Fruit fly (Drosophila melanogaster) whole organism, prepupa: ENCODE results near the gene CG14020.

Source experiments
- Blimp-1 ChIP-seq: fragments of 200-800 bp; sonication (Bioruptor generic); optimal IDR thresholded peaks from 3 replicates; lab custom pipeline; 2017; ENCODE audit warnings: missing biosample characterization, missing genetic modification characterization, mild to moderate bottlenecking, moderate library complexity, missing genetic modification reagents
- CG10669 ChIP-seq: fragments of 200-800 bp; sonication (Bioruptor generic); optimal IDR thresholded peaks from 3 replicates; lab custom pipeline; 2018; ENCODE audit warnings: missing biosample characterization, mild to moderate bottlenecking, missing genetic modification characterization, moderate library complexity
- CG11294 ChIP-seq: fragments of 200-800 bp; sonication (Bioruptor generic); IDR thresholded peaks from 2 replicates; pipeline ENCODE4 v1.3.6; 2022; ENCODE audit warnings: missing biosample characterization, missing genetic modification characterization
- CG11762 ChIP-seq: fragments of 200-800 bp; sonication (Bioruptor generic); optimal IDR thresholded peaks from 3 replicates; lab custom pipeline; 2016; ENCODE audit warnings: missing biosample characterization, missing genetic modification characterization; ENCODE audit not compliant: insufficient read depth
- CG11902 ChIP-seq: fragments of 200-800 bp; sonication (Bioruptor generic); optimal IDR thresholded peaks from 3 replicates; lab custom pipeline; 2016; ENCODE audit warnings: missing biosample characterization, missing genetic modification characterization
- CG15336 ChIP-seq: fragments of 200-800 bp; sonication (Bioruptor generic); IDR thresholded peaks from 2 replicates; pipeline ENCODE4 v1.3.6; 2022; ENCODE audit warnings: missing biosample characterization, missing genetic modification characterization
- CG3032 ChIP-seq: fragments of 200-800 bp; optimal IDR thresholded peaks from 2 replicates; lab custom pipeline; 2019; ENCODE audit warnings: missing biosample characterization, mild to moderate bottlenecking, missing genetic modification characterization, moderate library complexity
- CG31627 ChIP-seq: fragments of 200-800 bp; sonication (Bioruptor generic); optimal IDR thresholded peaks from 3 replicates; lab custom pipeline; 2016; ENCODE audit warnings: missing biosample characterization, missing genetic modification characterization
- CG32006 ChIP-seq: fragments of 200-800 bp; sonication (Bioruptor generic); optimal IDR thresholded peaks from 3 replicates; lab custom pipeline; 2017; ENCODE audit warnings: missing biosample characterization, mild to moderate bottlenecking, missing genetic modification characterization
- CG34406 ChIP-seq: fragments of 200-800 bp; sonication (Bioruptor generic); optimal IDR thresholded peaks from 3 replicates; lab custom pipeline; 2016; ENCODE audit warnings: missing biosample characterization, missing genetic modification characterization
- CG3919 ChIP-seq: fragments of 200-800 bp; sonication (Bioruptor generic); optimal IDR thresholded peaks from 3 replicates; lab custom pipeline; 2016; ENCODE audit warnings: missing biosample characterization, missing genetic modification characterization
- CG4318 ChIP-seq: fragments of 200-800 bp; sonication (Bioruptor generic); optimal IDR thresholded peaks from 3 replicates; lab custom pipeline; 2017; ENCODE audit warnings: missing biosample characterization, mild to moderate bottlenecking, missing genetic modification characterization
- CG6163 ChIP-seq: fragments of 200-800 bp; sonication (Bioruptor generic); IDR thresholded peaks from 3 replicates; pipeline ENCODE4 v1.3.6; 2022; ENCODE audit warnings: missing biosample characterization, missing genetic modification characterization
- CG6276 ChIP-seq: fragments of 200-800 bp; sonication (Bioruptor generic); optimal IDR thresholded peaks from 2 replicates; lab custom pipeline; 2017; ENCODE audit warnings: missing biosample characterization, mild to moderate bottlenecking, missing genetic modification characterization
- CG6792 ChIP-seq: fragments of 200-800 bp; sonication (Bioruptor generic); optimal IDR thresholded peaks from 3 replicates; lab custom pipeline; 2016; ENCODE audit warnings: missing biosample characterization, missing genetic modification characterization
- CG6808 ChIP-seq: fragments of 200-800 bp; sonication (Bioruptor generic); optimal IDR thresholded peaks from 3 replicates; lab custom pipeline; 2017; ENCODE audit warnings: missing biosample characterization, missing genetic modification characterization, mild to moderate bottlenecking, moderate library complexity, missing genetic modification reagents
- CG6854 ChIP-seq: fragments of 200-800 bp; sonication (Bioruptor generic); optimal IDR thresholded peaks from 2 replicates; lab custom pipeline; 2017; ENCODE audit warnings: missing biosample characterization, mild to moderate bottlenecking, missing genetic modification characterization
- CG7368 ChIP-seq: fragments of 200-800 bp; sonication (Bioruptor generic); optimal IDR thresholded peaks from 3 replicates; lab custom pipeline; 2016; ENCODE audit warnings: missing biosample characterization, missing genetic modification characterization
- CG8119 ChIP-seq: fragments of 200-800 bp; sonication (Bioruptor generic); IDR thresholded peaks from 3 replicates; pipeline ENCODE4 v1.3.6; 2022; ENCODE audit warnings: missing biosample characterization, missing genetic modification characterization
- CG8319 ChIP-seq: fragments of 200-800 bp; sonication (Bioruptor generic); optimal IDR thresholded peaks from 3 replicates; lab custom pipeline; 2016; ENCODE audit warnings: missing biosample characterization, missing genetic modification characterization
- CG8632 ChIP-seq: fragments of 200-800 bp; sonication (Bioruptor generic); optimal IDR thresholded peaks from 3 replicates; lab custom pipeline; 2016; ENCODE audit warnings: missing biosample characterization, missing genetic modification characterization
- Eip75B ChIP-seq: fragments of 200-800 bp; sonication (Bioruptor generic); optimal IDR thresholded peaks from 3 replicates; lab custom pipeline; 2016; ENCODE audit warnings: missing biosample characterization, missing genetic modification characterization
- Eip78C ChIP-seq: fragments of 200-800 bp; sonication (Bioruptor generic); peaks from one replicate; lab custom pipeline; 2016; ENCODE audit warnings: missing biosample characterization, missing genetic modification characterization
- Eip93F ChIP-seq: fragments of 200-800 bp; sonication (Bioruptor generic); optimal IDR thresholded peaks from 2 replicates; lab custom pipeline; 2016; ENCODE audit warnings: missing biosample characterization, mild to moderate bottlenecking, missing genetic modification characterization
- Ets96B ChIP-seq: fragments of 200-800 bp; optimal IDR thresholded peaks from 2 replicates; lab custom pipeline; 2019; ENCODE audit warnings: missing biosample characterization, mild to moderate bottlenecking, missing genetic modification characterization, moderate library complexity
- Gug ChIP-seq: fragments of 200-800 bp; sonication (Bioruptor generic); IDR thresholded peaks from 2 replicates; pipeline ENCODE4 v1.3.6; 2022; ENCODE audit warnings: missing biosample characterization, missing genetic modification characterization
- Hr38 ChIP-seq: sonication (Bioruptor generic); optimal IDR thresholded peaks from 2 replicates; lab custom pipeline; 2016; ENCODE audit warnings: missing biosample characterization, missing genetic modification characterization
- Hr39 ChIP-seq: fragments of 200-800 bp; sonication (Bioruptor generic); optimal IDR thresholded peaks from 2 replicates; lab custom pipeline; 2016; ENCODE audit warnings: missing biosample characterization, missing genetic modification characterization
- Lpt ChIP-seq: fragments of 200-800 bp; sonication (Bioruptor generic); optimal IDR thresholded peaks from 3 replicates; lab custom pipeline; 2016; ENCODE audit warnings: missing biosample characterization, missing genetic modification characterization
- Met ChIP-seq: fragments of 200-800 bp; sonication (Bioruptor generic); optimal IDR thresholded peaks from 3 replicates; lab custom pipeline; 2016; ENCODE audit warnings: missing biosample characterization, missing genetic modification characterization
- OdsH ChIP-seq: fragments of 200-800 bp; sonication (Bioruptor generic); optimal IDR thresholded peaks from 3 replicates; lab custom pipeline; 2016; ENCODE audit warnings: missing biosample characterization, missing genetic modification characterization
- Smox ChIP-seq: fragments of 200-800 bp; sonication (Bioruptor generic); optimal IDR thresholded peaks from 3 replicates; lab custom pipeline; 2016; ENCODE audit warnings: missing biosample characterization, missing genetic modification characterization
- Sox14 ChIP-seq: fragments of 200-800 bp; sonication (Bioruptor generic); optimal IDR thresholded peaks from 3 replicates; lab custom pipeline; 2016; ENCODE audit warnings: missing biosample characterization, missing genetic modification characterization
- Sox15 ChIP-seq: fragments of 200-800 bp; sonication (Bioruptor generic); optimal IDR thresholded peaks from 3 replicates; lab custom pipeline; 2016; ENCODE audit warnings: missing biosample characterization, missing genetic modification characterization
- achi ChIP-seq: fragments of 200-800 bp; sonication (Bioruptor generic); optimal IDR thresholded peaks from 3 replicates; lab custom pipeline; 2016; ENCODE audit warnings: missing biosample characterization, missing genetic modification characterization
- acj6 ChIP-seq: fragments of 200-800 bp; sonication (Bioruptor generic); optimal IDR thresholded peaks from 3 replicates; lab custom pipeline; 2016; ENCODE audit warnings: missing biosample characterization, missing genetic modification characterization
- cyc ChIP-seq: fragments of 200-800 bp; sonication (Bioruptor generic); optimal IDR thresholded peaks from 3 replicates; lab custom pipeline; 2016; ENCODE audit warnings: missing biosample characterization, missing genetic modification characterization
- dac ChIP-seq: fragments of 200-800 bp; sonication (Bioruptor generic); optimal IDR thresholded peaks from 2 replicates; lab custom pipeline; 2017; ENCODE audit warnings: missing biosample characterization, mild to moderate bottlenecking, missing genetic modification characterization
- dsx ChIP-seq: fragments of 200-800 bp; optimal IDR thresholded peaks from 3 replicates; lab custom pipeline; 2019; ENCODE audit warnings: missing biosample characterization, mild to moderate bottlenecking, missing genetic modification characterization, moderate library complexity; ENCODE audit not compliant: poor library complexity, severe bottlenecking
- eg ChIP-seq: fragments of 200-800 bp; sonication (Bioruptor generic); IDR thresholded peaks from 3 replicates; pipeline ENCODE4 v1.3.6; 2022; ENCODE audit warnings: missing biosample characterization, missing genetic modification characterization
- esn ChIP-seq: fragments of 200-800 bp; sonication (Bioruptor generic); optimal IDR thresholded peaks from 2 replicates; lab custom pipeline; 2016; ENCODE audit warnings: missing biosample characterization, mild to moderate bottlenecking, missing genetic modification characterization, moderate library complexity
- fd59A ChIP-seq: fragments of 200-800 bp; sonication (Bioruptor generic); optimal IDR thresholded peaks from 2 replicates; lab custom pipeline; 2017; ENCODE audit warnings: missing biosample characterization, mild to moderate bottlenecking, missing genetic modification characterization, missing genetic modification reagents
- fd85E ChIP-seq: fragments of 200-800 bp; sonication (Bioruptor generic); optimal IDR thresholded peaks from 3 replicates; lab custom pipeline; 2016; ENCODE audit warnings: missing biosample characterization, missing genetic modification characterization
- fkh ChIP-seq: fragments of 200-800 bp; sonication (Bioruptor generic); optimal IDR thresholded peaks from 3 replicates; lab custom pipeline; 2017; ENCODE audit warnings: missing biosample characterization, mild to moderate bottlenecking, missing genetic modification characterization, moderate library complexity
- lz ChIP-seq: fragments of 200-800 bp; sonication (Bioruptor generic); optimal IDR thresholded peaks from 3 replicates; lab custom pipeline; 2016; ENCODE audit warnings: missing biosample characterization, missing genetic modification characterization
- spab ChIP-seq: fragments of 200-800 bp; sonication (Bioruptor generic); optimal IDR thresholded peaks from 2 replicates; lab custom pipeline; 2017; ENCODE audit warnings: missing biosample characterization, mild to moderate bottlenecking, missing genetic modification characterization, missing genetic modification reagents
- ss ChIP-seq, 2 experiments: fragments of 200-800 bp; sonication (Bioruptor generic); optimal IDR thresholded peaks; 2 replicates in 1 of 2; 3 replicates in 1 of 2; lab custom pipeline; 2017 to 2018; ENCODE audit warnings: mild to moderate bottlenecking in 2 of 2, missing biosample characterization in 2 of 2, missing genetic modification characterization in 2 of 2, moderate library complexity in 1 of 2
- svp ChIP-seq: fragments of 200-800 bp; sonication (Bioruptor generic); peaks from one replicate; lab custom pipeline; 2016; ENCODE audit warnings: missing biosample characterization, missing genetic modification characterization

CG14020 gene

DNA sequence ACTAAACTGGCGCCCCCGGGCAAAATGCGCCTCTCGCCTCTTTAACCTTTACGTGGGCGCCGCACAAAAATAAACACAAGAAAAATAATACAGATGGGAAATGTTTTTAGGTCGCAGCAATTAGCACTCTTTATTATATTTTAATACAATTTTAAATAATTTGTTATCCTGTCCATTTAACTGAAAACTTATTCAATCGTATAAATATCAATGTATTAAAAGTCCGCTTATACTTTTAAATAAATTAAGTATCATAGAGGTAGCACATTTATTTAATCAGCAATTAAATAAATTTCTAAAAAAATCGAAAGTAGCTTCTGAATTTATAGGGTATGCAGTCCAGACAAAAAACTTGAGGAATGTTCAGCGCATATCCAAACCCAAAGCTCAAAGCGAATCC lies 10.5 kb upstream of the CG14020 start:
- no peak for TF ChIP-seq CG34406 (GFP tag; lab: Kevin White, UChicago)
- TF ChIP-seq ss (GFP tag; optimal IDR thresholded peaks at IDR 0.05; lab: Kevin White, UChicago), result peak in 1 of 2 experiments; percentile 9
- TF ChIP-seq Ets96B (tag; lab: Kevin White, UChicago), result peak; percentile 35
- no peak for TF ChIP-seq esn (GFP tag; lab: Kevin White, UChicago)
- TF ChIP-seq fd85E (GFP tag; lab: Kevin White, UChicago), result no peak
- peak; percentile 38 for TF ChIP-seq Eip78C
- no peak for TF ChIP-seq fd59A (GFP tag; lab: Kevin White, UChicago)
- peak; percentile 16 for TF ChIP-seq spab (GFP tag; lab: Kevin White, UChicago)
- peak; percentile 9 for TF ChIP-seq dsx
- peak; percentile 50 for TF ChIP-seq CG3032 (tag; lab: Kevin White, UChicago)
- peak; percentile 35 for TF ChIP-seq svp (GFP tag; lab: Kevin White, UChicago)
- peak; percentile 3 for TF ChIP-seq Met (GFP tag; lab: Kevin White, UChicago)
- TF ChIP-seq Smox, result no peak

DNA sequence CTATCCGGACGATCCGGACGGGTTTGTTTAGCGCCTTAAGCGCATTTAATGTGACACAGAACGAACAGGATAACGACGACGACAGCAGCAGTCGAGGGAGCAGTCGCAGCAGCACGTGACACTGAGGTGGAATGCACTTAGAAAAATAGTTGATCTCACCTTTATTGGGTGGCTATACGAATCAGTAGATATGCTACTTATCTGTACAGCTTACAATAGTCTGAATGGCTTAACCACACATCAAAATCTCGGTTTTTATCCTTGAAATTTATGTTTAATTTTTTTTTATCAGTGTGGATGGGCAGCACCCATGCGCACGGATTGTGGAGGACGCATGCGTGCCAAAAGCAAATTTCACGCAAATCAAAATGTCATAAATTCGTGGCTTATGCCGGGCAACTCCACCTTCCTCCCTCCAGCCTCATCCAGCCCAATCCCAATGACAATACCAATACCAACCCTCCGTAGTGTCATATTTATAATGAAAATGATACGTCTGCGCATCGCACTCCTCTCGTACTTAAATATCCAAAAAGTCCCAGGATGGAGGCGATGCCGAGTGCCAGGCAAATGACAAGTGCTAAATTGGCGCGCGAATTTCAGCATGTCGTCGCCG lies 9.6 kb upstream of the CG14020 start:
- TF ChIP-seq Lpt (GFP tag; lab: Kevin White, UChicago), result no peak
- peak; percentile 11 for TF ChIP-seq cyc
- peak; percentile 78 for TF ChIP-seq svp (GFP tag; lab: Kevin White, UChicago)
- TF ChIP-seq CG8319 (GFP tag; lab: Kevin White, UChicago), result no peak
- no peak for TF ChIP-seq CG11902 (GFP tag; lab: Kevin White, UChicago)
- no peak for TF ChIP-seq CG11294 (GFP tag; lab: Robert Waterston, UW)
- TF ChIP-seq Eip78C, result peak; percentile 70
- TF ChIP-seq CG10669 (GFP tag; lab: Kevin White, UChicago), result peak; percentile 28
- TF ChIP-seq CG3919, result no peak
- no peak for TF ChIP-seq fkh (GFP tag; lab: Kevin White, UChicago)
- no peak for TF ChIP-seq CG6854 (GFP tag; lab: Kevin White, UChicago)
- no peak for TF ChIP-seq Sox14
- TF ChIP-seq dsx, result peak; percentile 4
- TF ChIP-seq acj6, result no peak
- peak; percentile 20 for TF ChIP-seq esn (GFP tag; lab: Kevin White, UChicago)
- peak; percentile 27 for TF ChIP-seq lz
- TF ChIP-seq CG32006, result no peak
- peak; percentile 66 for TF ChIP-seq Eip75B (GFP tag; lab: Kevin White, UChicago)
- TF ChIP-seq dac, result no peak
- no peak for TF ChIP-seq CG6792 (GFP tag; lab: Kevin White, UChicago)
- no peak for TF ChIP-seq achi
- peak; percentile 47; the same call in 1 of the 3 replicates for TF ChIP-seq CG6163 (GFP tag; lab: Robert Waterston, UW)
- TF ChIP-seq CG8119, result no peak
- peak; percentile 16 for TF ChIP-seq fd59A (GFP tag; lab: Kevin White, UChicago)
- TF ChIP-seq CG4318, result no peak
- no peak for TF ChIP-seq ss (GFP tag; optimal IDR thresholded peaks at IDR 0.05; lab: Kevin White, UChicago)
- TF ChIP-seq OdsH (GFP tag; lab: Kevin White, UChicago), result no peak
- TF ChIP-seq CG15336, result no peak
- no peak for TF ChIP-seq CG31627 (GFP tag; lab: Kevin White, UChicago)
- no peak for TF ChIP-seq Gug (GFP tag; lab: Robert Waterston, UW)
- peak; percentile 39 for TF ChIP-seq Ets96B (tag; lab: Kevin White, UChicago)
- TF ChIP-seq Sox15 (GFP tag; lab: Kevin White, UChicago), result no peak
- TF ChIP-seq CG3032 (tag; lab: Kevin White, UChicago), result no peak
- TF ChIP-seq CG34406 (GFP tag; lab: Kevin White, UChicago), result no peak
- TF ChIP-seq spab (GFP tag; lab: Kevin White, UChicago), result peak; percentile 1
- TF ChIP-seq CG6276 (GFP tag; lab: Kevin White, UChicago), result no peak
- no peak for TF ChIP-seq Blimp-1 (GFP tag; lab: Kevin White, UChicago)
- TF ChIP-seq Eip93F (GFP tag; lab: Kevin White, UChicago), result no peak
- no peak for TF ChIP-seq CG11762
- TF ChIP-seq CG7368 (GFP tag; lab: Kevin White, UChicago), result peak; percentile 7
- no peak for TF ChIP-seq eg (GFP tag; lab: Robert Waterston, UW)
- peak; percentile 10 for TF ChIP-seq Hr39
- TF ChIP-seq CG6808, result peak; percentile 25
- no peak for TF ChIP-seq Hr38 (GFP tag; lab: Kevin White, UChicago)
- TF ChIP-seq CG8632 (GFP tag; lab: Kevin White, UChicago), result no peak
